Fruit fly (Drosophila melanogaster): ENCODE measurements around the gene CG7879.

DNA sequence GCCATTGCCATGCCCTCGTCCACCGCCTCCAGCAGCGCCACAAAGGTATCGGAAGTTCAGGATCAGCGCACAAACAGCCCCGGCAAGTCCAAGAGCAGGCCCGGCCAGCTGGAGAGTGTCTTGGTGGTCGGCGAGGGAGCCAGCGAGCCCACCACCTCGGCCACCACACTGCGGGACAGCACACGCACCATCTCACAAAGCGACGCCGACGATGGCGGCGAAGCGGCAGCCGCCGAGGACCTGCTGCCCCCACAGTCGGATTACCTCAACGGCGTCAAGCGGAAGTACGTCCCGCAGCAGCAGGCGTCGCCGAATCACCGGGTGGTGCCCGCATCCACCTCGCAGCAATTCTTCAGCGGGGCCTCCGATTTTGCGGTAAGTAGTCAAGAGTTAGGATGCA, 17.5 kb downstream of the CG7879 start:
- TF ChIP-seq Hr83 (GFP tag; optimal IDR thresholded peaks at IDR 0.05; ENCODE audit: poor library complexity, severe bottlenecking): no peak
- TF ChIP-seq sv (GFP tag; optimal IDR thresholded peaks at IDR 0.05): no peak
- TF ChIP-seq Abd-B (GFP tag; optimal IDR thresholded peaks at IDR 0.05): no peak
- no peak for TF ChIP-seq Rel (GFP tag; optimal IDR thresholded peaks at IDR 0.05)
- TF ChIP-seq Rel (tag; optimal IDR thresholded peaks at IDR 0.05): no peak
- no peak for TF ChIP-seq Sp1 (GFP tag; optimal IDR thresholded peaks at IDR 0.05)
- no peak for TF ChIP-seq Hnf4 (GFP tag; optimal IDR thresholded peaks at IDR 0.05)

Data from whole organism, wandering third instar larva.